Fruit fly (Drosophila melanogaster) whole organism, embryonic: ENCODE results near the gene pkaap.

ENCODE experiments used
- Atf6 ChIP-seq: fragments of 200-800 bp; sonication (Bioruptor generic); IDR thresholded peaks from 2 replicates; pipeline ENCODE4 v1.3.6; 2022; ENCODE audit warnings: missing biosample characterization, missing genetic modification characterization
- Awh ChIP-seq: fragments of 200-800 bp; sonication (Bioruptor generic); IDR thresholded peaks from 2 replicates; pipeline ENCODE4, ENCODE4 v1.3.6; 2022; ENCODE audit warnings: missing biosample characterization, missing genetic modification characterization
- BEAF-32 ChIP-seq: fragments of 200-800 bp; sonication (Bioruptor generic); optimal IDR thresholded peaks from 3 replicates; lab custom pipeline; 2017; ENCODE audit warnings: missing biosample characterization, missing genetic modification characterization, mild to moderate bottlenecking, moderate library complexity, missing genetic modification reagents
- BtbVII ChIP-seq: fragments of 200-800 bp; sonication (Bioruptor generic); optimal IDR thresholded peaks from 3 replicates; lab custom pipeline; 2017; ENCODE audit warnings: missing biosample characterization, mild to moderate bottlenecking, missing genetic modification characterization
- CG10431 ChIP-seq: fragments of 200-800 bp; sonication (Bioruptor generic); optimal IDR thresholded peaks from 3 replicates; lab custom pipeline; 2018; ENCODE audit warnings: missing biosample characterization, mild to moderate bottlenecking, missing genetic modification characterization
- CG13624 ChIP-seq: fragments of 200-800 bp; sonication (Bioruptor generic); optimal IDR thresholded peaks from 2 replicates; lab custom pipeline; 2016; ENCODE audit warnings: missing biosample characterization, missing genetic modification characterization
- CG14860 ChIP-seq: fragments of 200-800 bp; sonication (Bioruptor generic); IDR thresholded peaks from 3 replicates; pipeline ENCODE4 v1.3.6; 2022; ENCODE audit warnings: missing biosample characterization, missing genetic modification characterization; ENCODE audit not compliant: partially characterized antibody
- CG1647 ChIP-seq: fragments of 200-800 bp; sonication (Bioruptor generic); optimal IDR thresholded peaks from 3 replicates; lab custom pipeline; 2016; ENCODE audit warnings: missing biosample characterization, missing genetic modification characterization
- CG17359 ChIP-seq: fragments of 200-800 bp; sonication (Bioruptor generic); optimal IDR thresholded peaks from 3 replicates; lab custom pipeline; 2018; ENCODE audit warnings: missing biosample characterization, mild to moderate bottlenecking, missing genetic modification characterization, moderate library complexity
- CG17361 ChIP-seq: fragments of 200-800 bp; sonication (Bioruptor generic); IDR thresholded peaks from 3 replicates; pipeline ENCODE4 v1.3.6; 2022; ENCODE audit warnings: missing biosample characterization, missing genetic modification characterization
- CG17802 ChIP-seq: fragments of 200-800 bp; sonication (Bioruptor generic); optimal IDR thresholded peaks from 2 replicates; lab custom pipeline; 2018; ENCODE audit warnings: missing biosample characterization, mild to moderate bottlenecking, missing genetic modification characterization, moderate library complexity
- CG18476 ChIP-seq: fragments of 200-800 bp; sonication (Bioruptor generic); optimal IDR thresholded peaks from 2 replicates; lab custom pipeline; 2016; ENCODE audit warnings: missing biosample characterization, mild to moderate bottlenecking, missing genetic modification characterization
- CG2120 ChIP-seq: fragments of 200-800 bp; sonication (Bioruptor generic); optimal IDR thresholded peaks from 3 replicates; lab custom pipeline; 2016; ENCODE audit warnings: missing biosample characterization, missing genetic modification characterization
- CG2129 ChIP-seq: fragments of 200-800 bp; sonication (Bioruptor generic); IDR thresholded peaks from 2 replicates; pipeline ENCODE4 v1.3.6; 2022; ENCODE audit warnings: missing biosample characterization, missing genetic modification characterization; ENCODE audit not compliant: partially characterized antibody
- CG2875 ChIP-seq: fragments of 200-800 bp; sonication (Bioruptor generic); optimal IDR thresholded peaks from 2 replicates; lab custom pipeline; 2017; ENCODE audit warnings: missing biosample characterization, mild to moderate bottlenecking, missing genetic modification characterization, missing genetic modification reagents
- CG34224 ChIP-seq: fragments of 200-800 bp; sonication (Bioruptor generic); IDR thresholded peaks from 3 replicates; pipeline ENCODE4 v1.3.6; 2022; ENCODE audit warnings: missing biosample characterization, missing genetic modification characterization; ENCODE audit not compliant: partially characterized antibody
- CG7556 ChIP-seq: fragments of 200-800 bp; sonication (Bioruptor generic); optimal IDR thresholded peaks from 2 replicates; lab custom pipeline; 2017; ENCODE audit warnings: missing biosample characterization, mild to moderate bottlenecking, missing genetic modification characterization
- CG8944 ChIP-seq: fragments of 200-800 bp; sonication (Bioruptor generic); optimal IDR thresholded peaks from 3 replicates; lab custom pipeline; 2016; ENCODE audit warnings: missing biosample characterization, missing genetic modification characterization
- Camta ChIP-seq: fragments of 200-800 bp; sonication (Bioruptor generic); optimal IDR thresholded peaks from 2 replicates; lab custom pipeline; 2016; ENCODE audit warnings: missing biosample characterization, missing genetic modification characterization
- CoRest ChIP-seq: fragments of 200-800 bp; sonication (Bioruptor generic); optimal IDR thresholded peaks from 3 replicates; lab custom pipeline; 2018; ENCODE audit warnings: missing biosample characterization, mild to moderate bottlenecking, missing genetic modification characterization, moderate library complexity
- Dll ChIP-seq: fragments of 200-800 bp; sonication (Bioruptor generic); IDR thresholded peaks from 4 replicates; pipeline ENCODE4 v1.3.6; 2022; ENCODE audit warnings: missing biosample characterization, missing genetic modification characterization; ENCODE audit not compliant: partially characterized antibody
- Doc3 ChIP-seq: fragments of 200-800 bp; sonication (Bioruptor generic); IDR thresholded peaks from 3 replicates; pipeline ENCODE4 v1.3.6; 2022; ENCODE audit warnings: missing biosample characterization, missing genetic modification characterization; ENCODE audit not compliant: partially characterized antibody
- ERR ChIP-seq: fragments of 200-800 bp; sonication (Bioruptor generic); optimal IDR thresholded peaks from 2 replicates; lab custom pipeline; 2016; ENCODE audit warnings: missing biosample characterization, missing genetic modification characterization
- Ets65A ChIP-seq: fragments of 200-800 bp; sonication (Bioruptor generic); peaks from one replicate; lab custom pipeline; 2016; ENCODE audit warnings: missing biosample characterization, missing genetic modification characterization
- Ets97D ChIP-seq: fragments of 200-800 bp; sonication (Bioruptor generic); optimal IDR thresholded peaks from 3 replicates; lab custom pipeline; 2016; ENCODE audit warnings: missing biosample characterization, missing genetic modification characterization
- HLH3B ChIP-seq: fragments of 200-800 bp; sonication (Bioruptor generic); IDR thresholded peaks from 2 replicates; pipeline ENCODE4 v1.3.6; 2022; ENCODE audit warnings: missing biosample characterization, missing genetic modification characterization
- HLH54F ChIP-seq: fragments of 200-800 bp; sonication (Bioruptor generic); optimal IDR thresholded peaks from 3 replicates; lab custom pipeline; 2016; ENCODE audit warnings: missing biosample characterization, missing genetic modification characterization
- Jarid2 ChIP-seq: fragments of 200-800 bp; sonication (Bioruptor generic); optimal IDR thresholded peaks from 3 replicates; lab custom pipeline; 2017; ENCODE audit warnings: mild to moderate bottlenecking, missing biosample characterization, missing genetic modification reagents, missing genetic modification characterization
- Oaz ChIP-seq: fragments of 200-800 bp; sonication (Bioruptor generic); IDR thresholded peaks from 2 replicates; pipeline ENCODE4 v1.3.6; 2022; ENCODE audit warnings: missing biosample characterization, missing genetic modification characterization
- PHDP ChIP-seq: fragments of 200-800 bp; sonication (Bioruptor generic); optimal IDR thresholded peaks from 3 replicates; lab custom pipeline; 2018; ENCODE audit warnings: missing biosample characterization, mild to moderate bottlenecking, missing genetic modification characterization, moderate library complexity
- Sry-δ ChIP-seq: fragments of 200-800 bp; sonication (Bioruptor generic); optimal IDR thresholded peaks from 2 replicates; lab custom pipeline; 2016; ENCODE audit warnings: missing biosample characterization, missing genetic modification characterization
- Trl ChIP-seq, 3 experiments: fragments of >200 bp in 2 of 3; fragments of 200-800 bp in 1 of 3; sonication (Bioruptor generic) in 1 of 3; optimal IDR thresholded peaks; 2 replicates in 1 of 3; 3 replicates in 2 of 3; lab custom pipeline; 2016 to 2017; ENCODE audit warnings: missing biosample characterization in 1 of 3, missing genetic modification characterization in 1 of 3
- aop ChIP-seq: fragments of 200-800 bp; sonication (Bioruptor generic); IDR thresholded peaks from 2 replicates; pipeline ENCODE4 v1.3.6; 2022; ENCODE audit warnings: missing biosample characterization, missing genetic modification characterization
- ase ChIP-seq: fragments of 200-800 bp; sonication (Bioruptor generic); IDR thresholded peaks from 3 replicates; pipeline ENCODE4 v1.3.6; 2022; ENCODE audit warnings: missing biosample characterization, missing genetic modification characterization
- cas ChIP-seq: fragments of 200-800 bp; sonication (Bioruptor generic); IDR thresholded peaks from 2 replicates; pipeline ENCODE4 v1.3.6; 2022; ENCODE audit warnings: missing biosample characterization, missing genetic modification characterization
- corto ChIP-seq: fragments of 200-800 bp; sonication (Bioruptor generic); optimal IDR thresholded peaks from 2 replicates; lab custom pipeline; 2016; ENCODE audit warnings: missing biosample characterization, mild to moderate bottlenecking, missing genetic modification characterization, moderate library complexity
- dmrt99B ChIP-seq: fragments of 200-800 bp; sonication (Bioruptor generic); optimal IDR thresholded peaks from 2 replicates; lab custom pipeline; 2018; ENCODE audit warnings: missing biosample characterization, mild to moderate bottlenecking, missing genetic modification characterization, moderate library complexity
- fd3F ChIP-seq: fragments of 200-800 bp; sonication (Bioruptor generic); optimal IDR thresholded peaks from 2 replicates; lab custom pipeline; 2018; ENCODE audit warnings: missing biosample characterization, mild to moderate bottlenecking, missing genetic modification characterization, moderate library complexity
- fd96Cb ChIP-seq: fragments of 200-800 bp; sonication (Bioruptor generic); optimal IDR thresholded peaks from 2 replicates; lab custom pipeline; 2018; ENCODE audit warnings: missing biosample characterization, mild to moderate bottlenecking, missing genetic modification characterization, moderate library complexity
- gem ChIP-seq: fragments of 200-800 bp; sonication (Bioruptor generic); optimal IDR thresholded peaks from 2 replicates; lab custom pipeline; 2019; ENCODE audit warnings: missing biosample characterization, mild to moderate bottlenecking, missing genetic modification characterization, moderate library complexity
- grn ChIP-seq: fragments of 200-800 bp; sonication (Bioruptor generic); optimal IDR thresholded peaks from 3 replicates; lab custom pipeline; 2017; ENCODE audit warnings: missing biosample characterization, missing genetic modification characterization
- her ChIP-seq: fragments of 200-800 bp; sonication (Bioruptor generic); optimal IDR thresholded peaks from 2 replicates; lab custom pipeline; 2016; ENCODE audit warnings: missing biosample characterization, missing genetic modification characterization
- ken ChIP-seq: fragments of 200-800 bp; sonication (Bioruptor generic); IDR thresholded peaks from 3 replicates; pipeline ENCODE4 v1.3.6; 2022; ENCODE audit warnings: missing biosample characterization, missing genetic modification characterization
- lbe ChIP-seq: fragments of 200-800 bp; sonication (Bioruptor generic); optimal IDR thresholded peaks from 2 replicates; lab custom pipeline; 2016; ENCODE audit warnings: missing biosample characterization, mild to moderate bottlenecking, missing genetic modification characterization
- nerfin-2 ChIP-seq: fragments of 200-800 bp; sonication (Bioruptor generic); IDR thresholded peaks from 2 replicates; pipeline ENCODE4 v1.3.6; 2022; ENCODE audit warnings: missing biosample characterization, missing genetic modification characterization; ENCODE audit not compliant: partially characterized antibody
- sna ChIP-seq: fragments of 200-800 bp; sonication (Bioruptor generic); IDR thresholded peaks from 2 replicates; pipeline ENCODE4 v1.3.6; 2022; ENCODE audit warnings: missing biosample characterization, missing genetic modification characterization; ENCODE audit not compliant: partially characterized antibody
- sqz ChIP-seq: fragments of 200-800 bp; sonication (Bioruptor generic); optimal IDR thresholded peaks from 3 replicates; lab custom pipeline; 2018; ENCODE audit warnings: missing biosample characterization, mild to moderate bottlenecking, missing genetic modification characterization
- tgo ChIP-seq: fragments of 200-800 bp; sonication (Bioruptor generic); IDR thresholded peaks from 3 replicates; pipeline ENCODE4 v1.3.6; 2022; ENCODE audit warnings: missing biosample characterization, missing genetic modification characterization
- zen2 ChIP-seq: fragments of 200-800 bp; sonication (Bioruptor generic); IDR thresholded peaks from 3 replicates; pipeline ENCODE4 v1.3.6; 2022; ENCODE audit warnings: missing biosample characterization, missing genetic modification characterization; ENCODE audit not compliant: partially characterized antibody

Gene pkaap

dm6 chr2L:16251598-16252131 is 36.4 kb upstream of the pkaap start, which contains the start of gene CG46309 (continued):
- TF ChIP-seq dmrt99B (tag; lab: Kevin White, UChicago), result no peak
- TF ChIP-seq CG17359 (tag; lab: Kevin White, UChicago), result peak; percentile 26
- peak; percentile 41 for TF ChIP-seq BEAF-32 (GFP tag; lab: Kevin White, UChicago)
- no peak for TF ChIP-seq CG10431 (GFP tag; lab: Kevin White, UChicago)
- TF ChIP-seq CG2120, result peak; percentile 74
- TF ChIP-seq PHDP (tag; lab: Kevin White, UChicago), result peak; percentile 58
- peak; percentile 82 to 86 for TF ChIP-seq Trl (optimal IDR thresholded peaks at IDR 0.05; lab: Kevin White, UChicago)
- no peak for TF ChIP-seq Trl (GFP tag; optimal IDR thresholded peaks at IDR 0.05; lab: Kevin White, UChicago)
- peak; percentile 44 for TF ChIP-seq HLH54F
- peak; percentile 93; the same call in 2 of the 3 replicates for TF ChIP-seq zen2 (GFP tag; lab: Robert Waterston, UW)
- TF ChIP-seq Ets65A (GFP tag; lab: Kevin White, UChicago), result peak; percentile 62
- TF ChIP-seq grn (GFP tag; lab: Kevin White, UChicago), result peak; percentile 79
- TF ChIP-seq CG8944 (GFP tag; lab: Kevin White, UChicago), result no peak
- TF ChIP-seq fd3F, result peak; percentile 13
- TF ChIP-seq nerfin-2 (GFP tag; lab: Robert Waterston, UW), result peak; percentile 99
- TF ChIP-seq CG17802 (tag; lab: Kevin White, UChicago), result no peak
- no peak; the same call in 1 of the 2 replicates for TF ChIP-seq HLH3B (GFP tag; lab: Robert Waterston, UW)
- no peak for TF ChIP-seq Atf6
- peak; percentile 86 for TF ChIP-seq Dll (GFP tag; lab: Robert Waterston, UW)
- TF ChIP-seq CG2129, result peak; percentile 33
- peak; percentile 78; the same call in 2 of the 3 replicates for TF ChIP-seq Doc3 (GFP tag; lab: Robert Waterston, UW)
- TF ChIP-seq CG34224, result peak; percentile 96
- no peak for TF ChIP-seq ken (GFP tag; lab: Robert Waterston, UW)
- TF ChIP-seq tgo, result no peak
- TF ChIP-seq Oaz (GFP tag; lab: Robert Waterston, UW), result no peak
- peak; percentile 72 for TF ChIP-seq BtbVII
- TF ChIP-seq CoRest (tag; lab: Kevin White, UChicago), result peak; percentile 19
- peak; percentile 72 for TF ChIP-seq gem (tag; lab: Kevin White, UChicago)
- peak; percentile 19 for TF ChIP-seq CG2875 (GFP tag; lab: Kevin White, UChicago)
- peak; percentile 92 for TF ChIP-seq sna (GFP tag; lab: Robert Waterston, UW)
- TF ChIP-seq her, result peak; percentile 7
- no peak for TF ChIP-seq corto (GFP tag; lab: Kevin White, UChicago)
- TF ChIP-seq Sry-δ, result peak; percentile 39
- TF ChIP-seq Camta (GFP tag; lab: Kevin White, UChicago), result peak; percentile 13
- peak; percentile 19 for TF ChIP-seq CG18476 (GFP tag; lab: Kevin White, UChicago)
- TF ChIP-seq CG7556, result peak; percentile 50
- no peak for TF ChIP-seq ERR (GFP tag; lab: Kevin White, UChicago)
- TF ChIP-seq CG14860 (GFP tag; lab: Robert Waterston, UW), result peak; percentile 95
- no peak for TF ChIP-seq ase
- peak; percentile 40 for TF ChIP-seq CG13624 (GFP tag; lab: Kevin White, UChicago)
- peak; percentile 49 for TF ChIP-seq Ets97D (GFP tag; lab: Kevin White, UChicago)
- no peak for TF ChIP-seq fd96Cb (tag; lab: Kevin White, UChicago)
- TF ChIP-seq aop, result no peak
- TF ChIP-seq Jarid2 (GFP tag; lab: Kevin White, UChicago), result peak; percentile 75
- no peak for TF ChIP-seq Awh (GFP tag; lab: Robert Waterston, UW)
- no peak; the same call in 2 of the 3 replicates for TF ChIP-seq CG17361 (GFP tag; lab: Robert Waterston, UW)
- peak; percentile 26 for TF ChIP-seq sqz (GFP tag; lab: Kevin White, UChicago)
- peak; percentile 1 for TF ChIP-seq lbe (GFP tag; lab: Kevin White, UChicago)
- no peak for TF ChIP-seq CG1647 (GFP tag; lab: Kevin White, UChicago)
- TF ChIP-seq cas, result peak; percentile 36; the same call in 1 of the 2 replicates
